Fruit fly (Drosophila melanogaster): ENCODE data around the gene MED10.

Gene MED10

DNA sequence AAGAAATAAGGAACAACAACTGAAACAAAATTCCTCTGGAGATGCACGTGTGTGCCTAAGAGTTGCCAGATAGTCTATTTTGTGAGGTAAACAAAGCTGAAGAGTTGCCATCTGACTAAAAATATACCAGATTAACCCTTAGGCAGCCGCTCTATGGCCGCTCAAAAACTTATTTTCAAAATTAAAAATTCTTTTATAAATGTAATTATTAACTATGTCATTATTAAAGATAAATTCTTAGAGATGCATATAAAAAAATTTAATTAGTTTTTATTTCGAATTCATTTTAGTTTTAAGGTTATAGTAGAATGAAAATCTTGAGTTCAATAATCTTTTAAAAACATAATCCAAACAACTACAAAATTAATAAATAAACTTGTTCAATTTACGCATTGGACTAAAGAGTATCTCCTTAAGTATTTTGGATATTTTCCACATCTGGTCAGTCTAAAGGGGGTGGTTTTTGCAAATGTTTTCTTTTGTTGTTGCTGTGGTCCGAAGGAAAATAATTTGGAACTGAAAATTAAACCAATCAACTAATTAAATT lies 3.2 kb upstream of the MED10 start, which contains the start of gene Tmx3 (continued):
- TF ChIP-seq Vsx1 (GFP tag; optimal IDR thresholded peaks at IDR 0.05) = no peak
- peak; percentile 80 for TF ChIP-seq gt (GFP tag; IDR thresholded peaks at IDR 0.05)
- peak; percentile 92 for TF ChIP-seq Dek (tag; optimal IDR thresholded peaks at IDR 0.05)
- peak; percentile 21 for TF ChIP-seq CG1529 (GFP tag; optimal IDR thresholded peaks at IDR 0.05)
- TF ChIP-seq Dfd (GFP tag; optimal IDR thresholded peaks at IDR 0.05) = no peak
- TF ChIP-seq PHDP (tag; optimal IDR thresholded peaks at IDR 0.05) = peak; percentile 91
- TF ChIP-seq CG10274 (GFP tag; optimal IDR thresholded peaks at IDR 0.05) = no peak
- TF ChIP-seq CG17802 (tag; optimal IDR thresholded peaks at IDR 0.05) = peak; percentile 67
- TF ChIP-seq ATbp (GFP tag; optimal IDR thresholded peaks at IDR 0.05) = peak; percentile 50
- TF ChIP-seq sens (GFP tag) = peak; percentile 92
- no peak for TF ChIP-seq MTF-1 (GFP tag; optimal IDR thresholded peaks at IDR 0.05; ENCODE audit: borderline replicate concordance)
- peak; percentile 84 for TF ChIP-seq dimm (GFP tag; IDR thresholded peaks at IDR 0.05)
- TF ChIP-seq Doc2 (GFP tag; IDR thresholded peaks at IDR 0.05) = no peak
- peak; percentile 85 for TF ChIP-seq aop (GFP tag; IDR thresholded peaks at IDR 0.05)
- peak; percentile 50 for TF ChIP-seq CG4854 (GFP tag; optimal IDR thresholded peaks at IDR 0.05)
- TF ChIP-seq Kr (GFP tag; optimal IDR thresholded peaks at IDR 0.05) = no peak
- no peak for TF ChIP-seq amos (GFP tag; IDR thresholded peaks at IDR 0.05; ENCODE audit: partially characterized antibody)
- TF ChIP-seq esg (GFP tag; conservative IDR thresholded peaks at IDR 0.05) = peak; percentile 89
- TF ChIP-seq run (tag; optimal IDR thresholded peaks at IDR 0.05) = peak; percentile 30
- peak; percentile 70 for TF ChIP-seq ewg (GFP tag; optimal IDR thresholded peaks at IDR 0.05)
- TF ChIP-seq NfI (GFP tag; optimal IDR thresholded peaks at IDR 0.05) = peak; percentile 86
- TF ChIP-seq zfh1 (GFP tag; IDR thresholded peaks at IDR 0.05) = peak; percentile 88
- TF ChIP-seq knrl (GFP tag; IDR thresholded peaks at IDR 0.05; ENCODE audit: partially characterized antibody) = no peak; the same call in 2 of the 3 replicates
- TF ChIP-seq eyg (GFP tag; optimal IDR thresholded peaks at IDR 0.05) = no peak
- TF ChIP-seq gsb-n (tag; optimal IDR thresholded peaks at IDR 0.05) = peak; percentile 85
- TF ChIP-seq CG1233 (GFP tag; optimal IDR thresholded peaks at IDR 0.05) = peak; percentile 85
- TF ChIP-seq Fer1 (GFP tag; optimal IDR thresholded peaks at IDR 0.05) = no peak
- no peak for TF ChIP-seq wek (GFP tag; optimal IDR thresholded peaks at IDR 0.05)
- TF ChIP-seq CG17328 (GFP tag; IDR thresholded peaks at IDR 0.05) = peak; percentile 89
- TF ChIP-seq CG34422 (GFP tag; IDR thresholded peaks at IDR 0.05) = peak; percentile 96
- TF ChIP-seq CG9215 (GFP tag; IDR thresholded peaks at IDR 0.05) = peak; percentile 84
- TF ChIP-seq Deaf1 (tag; optimal IDR thresholded peaks at IDR 0.05) = no peak
- TF ChIP-seq Six4 (GFP tag; optimal IDR thresholded peaks at IDR 0.05) = peak; percentile 75
- TF ChIP-seq CG2889 (GFP tag; IDR thresholded peaks at IDR 0.05) = peak; percentile 77
- TF ChIP-seq Gsc (GFP tag; IDR thresholded peaks at IDR 0.05) = no peak
- TF ChIP-seq Rfx (GFP tag; IDR thresholded peaks at IDR 0.05) = peak; percentile 95
- TF ChIP-seq zen (tag; optimal IDR thresholded peaks at IDR 0.05) = peak; percentile 89
- peak; percentile 82 for TF ChIP-seq lilli (GFP tag; optimal IDR thresholded peaks at IDR 0.05)
- TF ChIP-seq Bgb (GFP tag; IDR thresholded peaks at IDR 0.05; ENCODE audit: partially characterized antibody) = no peak
- TF ChIP-seq CG6254 (GFP tag; optimal IDR thresholded peaks at IDR 0.05) = peak; percentile 28
- TF ChIP-seq tin (GFP tag; optimal IDR thresholded peaks at IDR 0.05) = peak; percentile 71
- peak; percentile 89 for TF ChIP-seq az2 (GFP tag; optimal IDR thresholded peaks at IDR 0.05)
- TF ChIP-seq CG9797 (GFP tag; optimal IDR thresholded peaks at IDR 0.05) = peak; percentile 38
- TF ChIP-seq CG12104 (GFP tag; optimal IDR thresholded peaks at IDR 0.05) = peak; percentile 76
- no peak for TF ChIP-seq hkb (optimal IDR thresholded peaks at IDR 0.05)
- TF ChIP-seq hkb (GFP tag; IDR thresholded peaks at IDR 0.05) = peak; percentile 84
- TF ChIP-seq NK7.1 (GFP tag; optimal IDR thresholded peaks at IDR 0.05) = no peak
- TF ChIP-seq CG7963 (GFP tag; IDR thresholded peaks at IDR 0.05; ENCODE audit: partially characterized antibody) = no peak
- peak; percentile 49 for TF ChIP-seq vfl (GFP tag; optimal IDR thresholded peaks at IDR 0.05)
- peak; percentile 58 for TF ChIP-seq Dad (GFP tag; optimal IDR thresholded peaks at IDR 0.05)
- peak; percentile 81 for TF ChIP-seq Oli (tag; optimal IDR thresholded peaks at IDR 0.05)

Data from whole organism, embryonic.